Fruit fly (Drosophila melanogaster): ENCODE measurements around the gene CG4174.

CG4174 gene

DNA sequence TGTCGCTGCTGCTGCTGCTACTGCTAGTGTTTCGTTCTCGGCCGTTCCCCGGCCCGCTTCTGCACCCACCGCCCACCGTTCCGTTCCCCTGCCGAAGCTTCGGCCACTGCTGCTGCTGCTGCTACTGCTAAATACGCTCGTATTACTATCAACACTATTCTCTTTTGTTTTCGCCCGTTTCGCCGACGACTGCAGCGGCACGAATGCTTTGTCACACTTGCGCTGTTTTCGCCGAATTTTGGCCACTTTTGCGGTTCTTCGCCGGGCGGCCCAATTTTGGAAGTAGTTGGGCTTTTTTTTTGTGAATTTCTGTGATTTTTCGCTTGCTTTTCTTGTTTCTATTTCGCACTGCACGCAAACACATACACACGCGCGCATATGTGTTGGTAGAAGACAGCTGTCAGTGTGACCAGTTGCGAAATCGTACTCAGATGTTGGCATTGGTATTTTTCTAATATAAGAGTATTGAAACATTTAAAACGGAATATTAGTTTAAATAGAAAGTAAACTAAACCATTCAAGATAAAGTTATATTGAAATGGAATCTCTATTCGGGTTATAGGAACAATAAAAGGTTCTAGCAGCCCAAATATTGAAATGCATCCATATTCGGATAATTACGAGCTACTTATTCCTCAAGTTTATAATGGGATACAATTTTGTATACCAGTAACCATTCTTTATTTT, 4.1 kb upstream of the CG4174 start, which contains the start of gene not:
not (minus strand) TSS at position 395 of the 687 bp plus-strand sequence.
- TF ChIP-seq Dek (tag; optimal IDR thresholded peaks at IDR 0.05): peak; percentile 3
- no peak for TF ChIP-seq CG12104 (GFP tag; optimal IDR thresholded peaks at IDR 0.05)
- TF ChIP-seq crol (GFP tag; IDR thresholded peaks at IDR 0.05): peak; percentile 90
- no peak for TF ChIP-seq Bteb2 (GFP tag; optimal IDR thresholded peaks at IDR 0.05)
- peak; percentile 11 for TF ChIP-seq sqz (GFP tag; optimal IDR thresholded peaks at IDR 0.05)
- TF ChIP-seq sug (tag; optimal IDR thresholded peaks at IDR 0.05): peak; percentile 31
- TF ChIP-seq tgo (GFP tag; IDR thresholded peaks at IDR 0.05): 0 out of 3 replicates have a peak, but pooled peaks have one; percentile 7
- TF ChIP-seq Nf-YB (GFP tag; optimal IDR thresholded peaks at IDR 0.05): no peak
- TF ChIP-seq CG31224 (GFP tag; IDR thresholded peaks at IDR 0.05): no peak
- TF ChIP-seq gfzf (GFP tag; optimal IDR thresholded peaks at IDR 0.05): peak; percentile 67
- peak; percentile 99 for TF ChIP-seq pfk (GFP tag; optimal IDR thresholded peaks at IDR 0.05)
- TF ChIP-seq CG12659 (GFP tag; optimal IDR thresholded peaks at IDR 0.05): peak; percentile 29
- no peak for TF ChIP-seq slbo (GFP tag; IDR thresholded peaks at IDR 0.05)
- TF ChIP-seq odd (GFP tag; optimal IDR thresholded peaks at IDR 0.05): peak; percentile 26
- TF ChIP-seq chinmo (GFP tag; IDR thresholded peaks at IDR 0.05; ENCODE audit: partially characterized antibody): 0 out of 4 replicates have a peak, but pooled peaks have one; percentile 52
- TF ChIP-seq prd (optimal IDR thresholded peaks at IDR 0.05): no peak
- 0 out of 3 replicates have a peak, but pooled peaks have one; percentile 9 for TF ChIP-seq prd (GFP tag; IDR thresholded peaks at IDR 0.05)
- TF ChIP-seq CG11398 (GFP tag; optimal IDR thresholded peaks at IDR 0.05): no peak
- no peak for TF ChIP-seq exex (tag; optimal IDR thresholded peaks at IDR 0.05)
- peak; percentile 59 for TF ChIP-seq Deaf1 (tag; optimal IDR thresholded peaks at IDR 0.05)
- peak; percentile 42; the same call in 1 of the 2 replicates for TF ChIP-seq MBD-R2 (GFP tag; IDR thresholded peaks at IDR 0.05)
- peak in 1 of 2 experiments; percentile 59 for TF ChIP-seq crp (GFP tag; optimal IDR thresholded peaks at IDR 0.05)
- peak; percentile 3 for TF ChIP-seq pzg (GFP tag; optimal IDR thresholded peaks at IDR 0.05)
- TF ChIP-seq CG17802 (tag; optimal IDR thresholded peaks at IDR 0.05): no peak
- TF ChIP-seq CG34422 (GFP tag; IDR thresholded peaks at IDR 0.05): peak; percentile 80; the same call in 2 of the 3 replicates
- TF ChIP-seq MESR4 (GFP tag; optimal IDR thresholded peaks at IDR 0.05): peak; percentile 26
- peak; percentile 91 for TF ChIP-seq cg (GFP tag; optimal IDR thresholded peaks at IDR 0.05)
- peak; percentile 33 for TF ChIP-seq YL-1 (GFP tag; optimal IDR thresholded peaks at IDR 0.05)
- no peak for TF ChIP-seq gem (tag; optimal IDR thresholded peaks at IDR 0.05)
- TF ChIP-seq CG10321 (GFP tag; IDR thresholded peaks at IDR 0.05): no peak
- TF ChIP-seq CG17361 (GFP tag; IDR thresholded peaks at IDR 0.05): 0 out of 3 replicates have a peak, but pooled peaks have one; percentile 13
- TF ChIP-seq Adf1 (GFP tag; IDR thresholded peaks at IDR 0.05): 0 out of 2 replicates have a peak, but pooled peaks have one; percentile 82
- no peak for TF ChIP-seq Ptx1 (GFP tag; IDR thresholded peaks at IDR 0.05)

DNA sequence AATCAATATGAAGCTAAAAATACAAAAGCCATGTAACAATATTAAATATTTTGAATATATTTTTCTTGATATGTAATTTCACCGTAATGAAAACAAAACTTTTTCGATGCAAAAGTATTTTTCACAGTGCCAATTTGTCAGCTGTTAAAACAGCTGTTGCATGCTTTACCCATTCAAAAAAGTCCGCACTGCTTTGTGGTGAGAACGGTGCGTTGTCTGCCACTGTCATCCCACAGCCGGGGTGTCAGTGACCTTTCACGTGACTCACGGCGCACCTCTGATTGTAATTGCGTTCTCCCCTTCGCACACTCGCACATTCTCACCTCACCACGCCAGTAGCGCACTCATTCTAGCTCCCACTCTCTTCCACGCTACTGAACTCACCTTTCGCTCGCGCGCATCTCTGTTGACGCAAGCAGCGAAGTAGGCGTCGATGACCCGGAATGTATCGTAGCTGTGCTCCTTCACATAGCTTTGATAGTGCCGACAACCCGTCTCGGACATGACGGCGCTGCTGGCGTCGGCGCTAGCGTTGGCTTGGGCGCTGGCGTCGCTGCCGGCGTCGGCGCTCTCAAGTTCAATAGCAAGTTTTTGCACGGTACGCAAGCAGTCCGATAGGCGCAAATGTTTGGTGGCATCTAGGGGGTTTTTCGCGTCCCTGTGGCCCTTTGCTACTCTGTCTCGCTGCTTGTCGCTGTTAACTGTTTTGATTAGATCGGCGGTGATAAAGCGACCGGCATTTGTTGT, 3.4 kb upstream of the CG4174 start:
- TF ChIP-seq ato (GFP tag; IDR thresholded peaks at IDR 0.05; ENCODE audit: partially characterized antibody) (no peak; the same call in 1 of the 2 replicates), CG3847 (GFP tag; IDR thresholded peaks at IDR 0.05) (peak; percentile 49; the same call in 1 of the 2 replicates), Taf1 (GFP tag; IDR thresholded peaks at IDR 0.05) (no peak), CG30403 (GFP tag; optimal IDR thresholded peaks at IDR 0.05) (peak; percentile 44), ATbp (GFP tag; optimal IDR thresholded peaks at IDR 0.05) (no peak), inv (GFP tag; IDR thresholded peaks at IDR 0.05; ENCODE audit: partially characterized antibody) (peak; percentile 51; the same call in 1 of the 2 replicates), dmrt99B (tag; optimal IDR thresholded peaks at IDR 0.05) (peak; percentile 26), CG32767 (GFP tag; IDR thresholded peaks at IDR 0.05) (0 out of 2 replicates have a peak, but pooled peaks have one; percentile 11), CG13424 (tag; optimal IDR thresholded peaks at IDR 0.05) (peak; percentile 10), Hr78 (GFP tag; optimal IDR thresholded peaks at IDR 0.05) (peak in 1 of 2 experiments; percentile 98), ham (GFP tag; IDR thresholded peaks at IDR 0.05) (no peak), Opbp (GFP tag; IDR thresholded peaks at IDR 0.05; ENCODE audit: partially characterized antibody) (peak; percentile 73), CG1832 (GFP tag; optimal IDR thresholded peaks at IDR 0.05) (no peak), ftz-f1 (GFP tag; optimal IDR thresholded peaks at IDR 0.05) (peak; percentile 17), kni (GFP tag; optimal IDR thresholded peaks at IDR 0.05) (peak; percentile 91)

Data from whole organism, embryonic.